Fruit fly (Drosophila melanogaster): ENCODE measurements around the gene CG13248.

CG13248 gene

DNA sequence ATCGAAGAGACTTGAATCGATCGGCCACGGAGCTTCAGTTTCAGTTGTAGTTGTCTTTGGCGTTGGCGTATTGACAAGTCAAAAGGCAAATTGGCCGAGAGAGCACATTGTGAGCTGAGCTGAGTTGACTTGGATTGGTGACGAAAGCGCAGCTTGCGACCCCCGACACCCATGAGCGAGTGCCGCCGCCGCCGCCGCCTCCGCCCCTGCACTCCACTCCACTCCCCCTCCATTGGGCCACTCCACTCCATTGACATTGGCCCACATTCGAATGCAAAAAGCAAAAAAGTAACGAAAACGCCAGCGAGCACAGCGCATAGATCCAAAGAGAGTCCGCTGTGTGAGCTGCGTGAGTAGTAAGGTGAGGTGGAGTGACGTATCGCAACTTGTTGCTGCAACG is 12.6 kb downstream of the CG13248 start:
- no peak for TF ChIP-seq CG1620 (GFP tag; optimal IDR thresholded peaks at IDR 0.05)
- TF ChIP-seq pad (GFP tag; optimal IDR thresholded peaks at IDR 0.05), result no peak
- TF ChIP-seq CG14711 (tag; optimal IDR thresholded peaks at IDR 0.05), result no peak
- peak; percentile 43 for TF ChIP-seq tj (GFP tag; optimal IDR thresholded peaks at IDR 0.05)

DNA sequence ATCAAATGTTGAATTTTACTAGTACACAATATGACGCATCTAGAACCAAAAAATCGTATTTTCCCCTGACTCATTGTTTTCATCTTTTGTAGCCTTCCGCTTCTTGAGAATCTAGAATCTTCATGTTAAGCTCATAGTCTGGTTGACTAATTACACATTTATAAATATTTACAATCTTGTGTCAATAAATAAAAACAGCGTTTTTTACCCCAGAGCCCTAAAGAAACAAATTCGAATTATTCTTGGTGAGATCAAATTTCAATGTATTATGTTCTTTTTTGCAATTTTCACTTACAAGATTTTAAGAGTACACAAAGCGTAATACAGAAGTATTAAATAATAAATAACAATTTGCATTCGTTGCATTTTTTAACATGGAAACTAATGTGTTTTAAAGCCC is 14.3 kb downstream of the CG13248 start:
- TF ChIP-seq kay (GFP tag; ENCODE audit: borderline replicate concordance) (peak; percentile 95), CG33017 (tag; optimal IDR thresholded peaks at IDR 0.05) (no peak)

DNA sequence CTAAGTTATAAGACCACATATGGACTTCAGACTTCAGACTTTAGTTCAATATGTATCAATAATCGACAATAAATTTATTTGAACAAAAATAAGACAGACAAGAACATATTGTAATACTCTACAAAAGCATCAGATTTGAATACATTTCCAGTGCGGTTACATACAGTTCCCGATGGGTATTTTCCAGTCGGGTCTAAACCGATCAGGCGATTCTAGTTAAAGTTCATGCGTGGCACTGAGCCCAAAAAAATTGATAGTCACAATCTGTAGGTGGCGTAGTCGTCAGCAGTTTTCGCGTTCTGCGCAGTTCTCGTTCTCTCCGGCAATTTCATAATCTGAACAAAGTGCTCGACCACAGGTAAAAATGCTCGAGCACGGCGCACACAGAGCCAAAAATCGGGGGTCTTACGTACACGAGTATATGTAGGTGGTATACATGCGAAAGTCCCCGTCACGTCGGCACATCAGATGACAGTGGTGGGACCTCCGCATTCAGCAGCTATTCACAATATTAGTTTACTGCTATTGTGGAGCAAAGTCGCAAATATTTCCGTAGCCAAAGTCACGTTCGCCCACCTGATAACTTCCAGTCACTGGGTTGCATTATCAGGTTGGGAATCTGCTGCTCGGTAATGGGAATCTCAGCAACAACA is 15.0 kb downstream of the CG13248 start:
- TF ChIP-seq Clk (GFP tag; optimal IDR thresholded peaks at IDR 0.05) (peak; percentile 46), CG1620 (GFP tag; optimal IDR thresholded peaks at IDR 0.05) (no peak), CG7101 (tag; optimal IDR thresholded peaks at IDR 0.05) (peak; percentile 66), tj (GFP tag; optimal IDR thresholded peaks at IDR 0.05) (peak; percentile 95), CG7045 (GFP tag; optimal IDR thresholded peaks at IDR 0.05) (peak; percentile 30), Hr96 (GFP tag; optimal IDR thresholded peaks at IDR 0.05) (peak; percentile 18), toe (GFP tag; optimal IDR thresholded peaks at IDR 0.05) (no peak), pad (GFP tag; optimal IDR thresholded peaks at IDR 0.05) (peak; percentile 50), cic (GFP tag; optimal IDR thresholded peaks at IDR 0.05) (peak; percentile 94), CG11617 (GFP tag; optimal IDR thresholded peaks at IDR 0.05) (peak; percentile 55), kay (GFP tag; ENCODE audit: borderline replicate concordance) (peak; percentile 52), ovo (GFP tag; optimal IDR thresholded peaks at IDR 0.05) (no peak), bab1 (GFP tag; optimal IDR thresholded peaks at IDR 0.05) (peak; percentile 66), cnc (optimal IDR thresholded peaks at IDR 0.05) (peak in 1 of 2 experiments; percentile 29), Mnt (GFP tag; optimal IDR thresholded peaks at IDR 0.05) (peak; percentile 72), CG33017 (tag; optimal IDR thresholded peaks at IDR 0.05) (peak; percentile 60), Crg-1 (GFP tag; optimal IDR thresholded peaks at IDR 0.05) (no peak), CG14711 (tag; optimal IDR thresholded peaks at IDR 0.05) (no peak), CG5204 (GFP tag; optimal IDR thresholded peaks at IDR 0.05) (peak; percentile 38), CG12768 (GFP tag; optimal IDR thresholded peaks at IDR 0.05) (peak; percentile 93)

DNA sequence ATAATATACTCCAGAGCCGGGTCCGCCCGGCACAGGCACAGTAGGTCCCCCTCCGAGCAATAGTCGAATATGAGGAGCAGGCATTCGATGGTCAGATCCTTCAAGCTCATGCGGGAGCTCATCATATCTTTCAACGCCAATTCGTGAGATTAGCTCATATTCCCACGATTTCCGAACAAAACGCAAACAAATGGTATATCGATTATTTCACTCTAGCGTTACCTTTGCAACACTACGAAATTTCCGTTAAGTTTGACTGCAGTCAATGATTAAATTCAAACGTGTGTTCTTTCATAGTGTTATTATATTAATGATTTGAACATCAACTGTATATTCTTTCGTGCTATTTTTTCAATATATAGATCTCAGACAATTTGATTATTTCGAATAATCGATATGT is 17.0 kb downstream of the CG13248 start, which contains the start of gene CG33969:
TSS of gene CG33969 (minus strand) at position 197 of the 400 bp plus-strand sequence.
- TF ChIP-seq Crg-1 (GFP tag; optimal IDR thresholded peaks at IDR 0.05) (peak; percentile 18), CG7101 (tag; optimal IDR thresholded peaks at IDR 0.05) (peak; percentile 22), cic (GFP tag; optimal IDR thresholded peaks at IDR 0.05) (no peak), cnc (optimal IDR thresholded peaks at IDR 0.05) (no peak), pad (GFP tag; optimal IDR thresholded peaks at IDR 0.05) (peak; percentile 29), CG14711 (tag; optimal IDR thresholded peaks at IDR 0.05) (no peak), CG7045 (GFP tag; optimal IDR thresholded peaks at IDR 0.05) (no peak), CG33017 (tag; optimal IDR thresholded peaks at IDR 0.05) (no peak), bab1 (GFP tag; optimal IDR thresholded peaks at IDR 0.05) (peak; percentile 36), kay (GFP tag; ENCODE audit: borderline replicate concordance) (peak; percentile 49), tj (GFP tag; optimal IDR thresholded peaks at IDR 0.05) (peak; percentile 2), CG1620 (GFP tag; optimal IDR thresholded peaks at IDR 0.05) (peak; percentile 5)

DNA sequence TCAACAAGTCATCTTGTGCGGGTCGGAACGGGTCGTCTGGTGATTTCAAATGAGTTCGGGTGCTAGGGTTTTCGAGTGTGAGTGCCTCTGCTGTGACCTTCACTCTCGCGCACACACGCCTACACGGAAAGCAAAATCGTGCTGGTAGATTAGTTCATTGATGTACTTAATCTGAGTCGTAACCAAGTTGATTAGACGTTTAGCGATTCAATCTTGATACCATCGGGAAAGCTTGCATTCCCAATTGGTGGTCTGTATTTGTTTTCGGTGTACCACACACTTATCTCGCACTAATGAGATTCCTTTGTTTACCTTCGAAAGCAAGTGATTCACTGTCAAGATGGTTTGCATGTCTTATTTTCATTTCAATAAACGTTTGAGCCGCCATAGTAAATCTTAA is 21.4 kb downstream of the CG13248 start:
- TF ChIP-seq CG1620 (GFP tag; optimal IDR thresholded peaks at IDR 0.05) (no peak), pad (GFP tag; optimal IDR thresholded peaks at IDR 0.05) (no peak), Crg-1 (GFP tag; optimal IDR thresholded peaks at IDR 0.05) (no peak), CG33017 (tag; optimal IDR thresholded peaks at IDR 0.05) (peak; percentile 41), bab1 (GFP tag; optimal IDR thresholded peaks at IDR 0.05) (no peak), tj (GFP tag; optimal IDR thresholded peaks at IDR 0.05) (no peak), CG7045 (GFP tag; optimal IDR thresholded peaks at IDR 0.05) (no peak), toe (GFP tag; optimal IDR thresholded peaks at IDR 0.05) (no peak), ovo (GFP tag; optimal IDR thresholded peaks at IDR 0.05) (no peak), CG14711 (tag; optimal IDR thresholded peaks at IDR 0.05) (peak; percentile 21), Clk (GFP tag; optimal IDR thresholded peaks at IDR 0.05) (no peak), Hr96 (GFP tag; optimal IDR thresholded peaks at IDR 0.05) (no peak), CG12768 (GFP tag; optimal IDR thresholded peaks at IDR 0.05) (no peak), CG11617 (GFP tag; optimal IDR thresholded peaks at IDR 0.05) (no peak), kay (GFP tag; ENCODE audit: borderline replicate concordance) (peak; percentile 94), cnc (optimal IDR thresholded peaks at IDR 0.05) (no peak), cic (GFP tag; optimal IDR thresholded peaks at IDR 0.05) (peak; percentile 89), Mnt (GFP tag; optimal IDR thresholded peaks at IDR 0.05) (peak; percentile 50), CG5204 (GFP tag; optimal IDR thresholded peaks at IDR 0.05) (no peak), CG7101 (tag; optimal IDR thresholded peaks at IDR 0.05) (peak; percentile 41)

DNA sequence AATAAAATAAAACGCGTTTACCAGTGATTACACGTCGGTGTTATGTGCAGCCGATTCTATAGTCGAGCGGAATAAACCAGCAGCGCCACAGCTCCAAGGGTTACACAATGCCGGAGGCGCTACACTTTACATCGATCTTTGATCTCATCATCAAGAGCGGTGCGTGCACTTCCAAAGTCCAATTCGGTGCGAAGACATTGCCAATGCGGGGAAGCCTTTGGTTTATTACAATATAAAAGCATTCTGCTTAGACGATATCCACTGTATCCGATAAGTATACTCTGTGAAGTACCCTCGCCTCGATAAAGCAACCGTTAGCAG is 22.6 kb downstream of the CG13248 start:
- TF ChIP-seq toe (GFP tag; optimal IDR thresholded peaks at IDR 0.05), result no peak
- no peak for TF ChIP-seq tj (GFP tag; optimal IDR thresholded peaks at IDR 0.05)
- no peak for TF ChIP-seq ovo (GFP tag; optimal IDR thresholded peaks at IDR 0.05)
- TF ChIP-seq Clk (GFP tag; optimal IDR thresholded peaks at IDR 0.05), result no peak
- peak; percentile 4 for TF ChIP-seq CG12768 (GFP tag; optimal IDR thresholded peaks at IDR 0.05)
